Fruit fly (Drosophila melanogaster) whole organism, pupa: Measurements from ENCODE around the gene CYLD.

Source experiments
- CG10348 ChIP-seq: fragments of 200-800 bp; sonication (Bioruptor generic); IDR thresholded peaks from 2 replicates; pipeline ENCODE4 v1.3.6; 2022; ENCODE audit warnings: missing biosample characterization, missing genetic modification characterization
- CG12605 ChIP-seq: fragments of 200-800 bp; sonication (Bioruptor generic); IDR thresholded peaks from 2 replicates; pipeline ENCODE4 v1.3.6; 2022; ENCODE audit warnings: missing biosample characterization, missing genetic modification characterization
- CG13204 ChIP-seq: fragments of 200-800 bp; sonication (Bioruptor generic); optimal IDR thresholded peaks from 2 replicates; lab custom pipeline; 2018; ENCODE audit warnings: missing biosample characterization, mild to moderate bottlenecking, missing genetic modification characterization, moderate library complexity
- CG14655 ChIP-seq: fragments of 200-800 bp; sonication (Bioruptor generic); optimal IDR thresholded peaks from 3 replicates; lab custom pipeline; 2017; ENCODE audit warnings: mild to moderate bottlenecking, missing biosample characterization, missing genetic modification reagents, missing genetic modification characterization
- CG15710 ChIP-seq: fragments of 200-800 bp; sonication (Bioruptor generic); optimal IDR thresholded peaks from 2 replicates; lab custom pipeline; 2018; ENCODE audit warnings: missing biosample characterization, mild to moderate bottlenecking, missing genetic modification characterization, moderate library complexity
- CG17806 ChIP-seq: fragments of 200-800 bp; sonication (Bioruptor generic); optimal IDR thresholded peaks from 2 replicates; lab custom pipeline; 2018; ENCODE audit warnings: missing biosample characterization, mild to moderate bottlenecking, missing genetic modification characterization, moderate library complexity
- CG32121 ChIP-seq: fragments of 200-800 bp; sonication (Bioruptor generic); IDR thresholded peaks from 2 replicates; pipeline ENCODE4 v1.3.6; 2022; ENCODE audit warnings: missing biosample characterization, missing genetic modification characterization
- CG34367 ChIP-seq: fragments of 200-800 bp; sonication (Bioruptor generic); optimal IDR thresholded peaks from 2 replicates; lab custom pipeline; 2018; ENCODE audit warnings: missing biosample characterization, mild to moderate bottlenecking, missing genetic modification characterization
- CG4496 ChIP-seq: fragments of 200-800 bp; sonication (Bioruptor generic); IDR thresholded peaks from 3 replicates; pipeline ENCODE4 v1.3.6; 2022; ENCODE audit warnings: missing biosample characterization, missing genetic modification characterization
- CG8159 ChIP-seq: fragments of 200-800 bp; sonication (Bioruptor generic); optimal IDR thresholded peaks from 3 replicates; lab custom pipeline; 2018; ENCODE audit warnings: missing biosample characterization, mild to moderate bottlenecking, missing genetic modification characterization, moderate library complexity
- CG8301 ChIP-seq: fragments of 200-800 bp; sonication (Bioruptor generic); optimal IDR thresholded peaks from 2 replicates; lab custom pipeline; 2018; ENCODE audit warnings: missing biosample characterization, mild to moderate bottlenecking, missing genetic modification characterization
- CG9948 ChIP-seq: fragments of 200-800 bp; sonication (Bioruptor generic); optimal IDR thresholded peaks from 2 replicates; lab custom pipeline; 2018; ENCODE audit warnings: missing biosample characterization, mild to moderate bottlenecking, missing genetic modification characterization, moderate library complexity
- D1 ChIP-seq: fragments of 200-800 bp; sonication (Bioruptor generic); optimal IDR thresholded peaks from 2 replicates; lab custom pipeline; 2018; ENCODE audit warnings: missing biosample characterization, mild to moderate bottlenecking, missing genetic modification characterization, moderate library complexity
- EcR ChIP-seq: fragments of 200-800 bp; sonication (Bioruptor generic); optimal IDR thresholded peaks from 3 replicates; lab custom pipeline; 2019; ENCODE audit warnings: missing biosample characterization, missing genetic modification characterization, mild to moderate bottlenecking, moderate library complexity, missing genetic modification reagents
- Ets98B ChIP-seq: fragments of 200-800 bp; sonication (Bioruptor generic); IDR thresholded peaks from 2 replicates; pipeline ENCODE4 v1.3.6; 2022; ENCODE audit warnings: missing biosample characterization, missing genetic modification characterization
- Pif1A ChIP-seq: fragments of 200-800 bp; sonication (Bioruptor generic); optimal IDR thresholded peaks from 3 replicates; lab custom pipeline; 2016; ENCODE audit warnings: missing biosample characterization, missing genetic modification characterization
- Pif1B ChIP-seq: fragments of 200-800 bp; sonication (Bioruptor generic); optimal IDR thresholded peaks from 3 replicates; lab custom pipeline; 2016; ENCODE audit warnings: missing biosample characterization, missing genetic modification characterization
- Snoo ChIP-seq: fragments of 200-800 bp; sonication (Bioruptor generic); optimal IDR thresholded peaks from 3 replicates; lab custom pipeline; 2017; ENCODE audit warnings: missing biosample characterization, mild to moderate bottlenecking, missing genetic modification characterization, inconsistent platforms
- fd96Ca ChIP-seq: fragments of 200-800 bp; sonication (Bioruptor generic); IDR thresholded peaks from 3 replicates; pipeline ENCODE4 v1.3.6; 2022; ENCODE audit warnings: missing biosample characterization, missing genetic modification characterization
- gl ChIP-seq: fragments of 200-800 bp; sonication (Bioruptor generic); optimal IDR thresholded peaks from 2 replicates; lab custom pipeline; 2018; ENCODE audit warnings: missing biosample characterization, mild to moderate bottlenecking, missing genetic modification characterization
- rn ChIP-seq: fragments of 200-800 bp; sonication (Bioruptor generic); IDR thresholded peaks from 2 replicates; pipeline ENCODE4 v1.3.6; 2022; ENCODE audit warnings: missing biosample characterization, missing genetic modification characterization

CYLD gene

DNA sequence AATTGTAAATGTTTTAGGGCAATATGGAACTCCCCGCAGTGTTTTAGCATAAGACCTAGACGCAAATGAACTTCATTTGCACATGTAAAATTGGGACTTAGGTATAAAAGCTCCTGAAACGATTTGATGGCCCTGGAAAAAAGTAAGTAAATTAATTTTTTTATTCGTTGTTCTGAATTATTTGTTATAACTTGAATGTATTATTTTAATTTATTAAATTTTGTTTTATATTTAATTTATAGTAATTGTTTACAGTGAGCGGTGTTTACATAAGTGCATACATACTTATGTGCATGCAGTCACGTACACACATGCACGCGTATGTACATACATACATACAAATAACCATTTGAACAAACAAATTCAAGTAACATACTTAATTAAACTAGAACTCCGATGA, 23.2 kb downstream of the CYLD start:
- TF ChIP-seq Snoo (tag; lab: Kevin White, UChicago) (peak; percentile 45), CG4496 (GFP tag; lab: Robert Waterston, UW) (peak; percentile 67; the same call in 2 of the 3 replicates), Ets98B (no peak; the same call in 1 of the 2 replicates), CG32121 (GFP tag; lab: Robert Waterston, UW) (peak; percentile 64), CG10348 (no peak), CG12605 (peak; percentile 64), CG15710 (tag; lab: Kevin White, UChicago) (peak; percentile 37), CG17806 (tag; lab: Kevin White, UChicago) (peak; percentile 75)

DNA sequence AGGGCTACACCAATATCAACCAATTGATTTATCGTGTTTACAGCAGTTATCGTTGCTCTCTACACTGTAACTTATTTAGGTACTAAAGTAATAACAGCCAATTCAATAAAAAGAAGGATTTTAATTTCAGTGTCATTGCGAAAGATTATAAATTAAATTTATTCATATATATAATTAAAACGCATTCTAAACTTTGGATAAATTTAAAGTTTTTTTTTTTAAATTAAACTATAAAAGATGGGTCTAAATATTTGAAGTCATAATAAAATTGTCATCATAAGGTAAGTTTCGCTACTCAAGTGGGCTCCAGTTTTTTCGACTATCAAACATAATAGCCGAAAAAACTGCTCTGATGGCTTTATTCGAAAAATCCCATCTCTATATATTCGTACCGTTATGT, 27.4 kb downstream of the CYLD start, which contains the start of gene trk:
Gene trk, minus strand, starts transcription at position 101 of the 400 bp plus-strand sequence.
- no peak for TF ChIP-seq Ets98B
- TF ChIP-seq CG8159 (tag; lab: Kevin White, UChicago): no peak
- no peak for TF ChIP-seq CG10348
- TF ChIP-seq Pif1B (GFP tag; lab: Kevin White, UChicago): no peak
- no peak for TF ChIP-seq CG34367 (tag; lab: Kevin White, UChicago)
- no peak for TF ChIP-seq Snoo (tag; lab: Kevin White, UChicago)
- no peak for TF ChIP-seq Pif1A
- TF ChIP-seq CG9948 (tag; lab: Kevin White, UChicago): no peak
- TF ChIP-seq CG15710 (tag; lab: Kevin White, UChicago): no peak
- TF ChIP-seq gl (tag; lab: Kevin White, UChicago): no peak
- TF ChIP-seq CG13204 (GFP tag; lab: Kevin White, UChicago): no peak
- TF ChIP-seq CG12605: no peak
- no peak for TF ChIP-seq fd96Ca (GFP tag; lab: Robert Waterston, UW)
- no peak for TF ChIP-seq CG14655
- no peak for TF ChIP-seq rn (GFP tag; lab: Robert Waterston, UW)
- no peak for TF ChIP-seq CG8301 (tag; lab: Kevin White, UChicago)
- TF ChIP-seq D1 (tag; lab: Kevin White, UChicago): no peak

DNA sequence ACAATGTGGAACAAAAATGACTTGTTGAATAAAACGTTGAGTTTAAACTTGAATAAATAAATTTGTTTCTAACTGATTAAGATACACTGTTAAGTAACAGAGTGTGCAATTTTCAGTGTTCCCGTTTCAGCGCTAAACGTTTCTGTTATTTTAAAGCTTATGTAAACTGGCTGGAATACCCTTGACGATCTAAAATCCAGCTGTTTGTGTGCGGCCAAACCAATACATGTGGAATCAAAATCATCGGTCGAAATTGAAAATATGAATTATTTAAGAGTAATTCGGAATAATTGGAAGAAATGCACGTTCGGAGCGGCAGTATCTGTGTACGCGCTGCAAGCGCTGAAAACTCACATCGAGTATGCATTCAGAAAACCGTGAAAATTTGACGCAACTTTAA, 29.8 kb downstream of the CYLD start, which contains the start of gene Mulk:
Gene Mulk, plus strand, starts transcription at position 198 of the 400 bp plus-strand sequence.
- TF ChIP-seq CG9948 (tag; lab: Kevin White, UChicago): no peak
- TF ChIP-seq CG12605: no peak
- TF ChIP-seq CG8159 (tag; lab: Kevin White, UChicago): no peak
- no peak for TF ChIP-seq CG4496 (GFP tag; lab: Robert Waterston, UW)
- no peak for TF ChIP-seq fd96Ca (GFP tag; lab: Robert Waterston, UW)
- no peak for TF ChIP-seq CG32121 (GFP tag; lab: Robert Waterston, UW)
- no peak for TF ChIP-seq rn (GFP tag; lab: Robert Waterston, UW)
- no peak for TF ChIP-seq CG10348
- no peak for TF ChIP-seq CG8301 (tag; lab: Kevin White, UChicago)
- TF ChIP-seq CG34367 (tag; lab: Kevin White, UChicago): no peak
- no peak for TF ChIP-seq gl (tag; lab: Kevin White, UChicago)
- TF ChIP-seq CG17806 (tag; lab: Kevin White, UChicago): no peak
- TF ChIP-seq Pif1A: no peak
- TF ChIP-seq D1 (tag; lab: Kevin White, UChicago): no peak
- no peak for TF ChIP-seq Ets98B

DNA sequence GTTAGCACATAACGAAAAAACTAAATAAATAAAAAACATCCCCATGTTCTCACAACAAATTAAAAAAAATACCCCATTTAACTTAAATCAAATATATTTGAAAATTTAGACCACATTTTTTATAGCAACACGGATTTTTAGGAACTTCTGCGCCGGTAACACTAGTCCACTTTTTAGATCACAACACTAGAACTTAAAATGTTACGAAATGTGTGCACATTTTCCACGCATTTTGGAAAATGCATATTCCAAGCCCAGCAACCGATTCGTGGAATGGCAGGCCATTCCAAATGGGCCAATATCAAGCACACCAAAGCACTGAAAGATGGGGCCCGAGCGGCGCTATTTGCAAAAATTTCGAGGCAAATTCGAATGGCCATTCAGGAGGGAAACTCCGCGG, 31.0 kb downstream of the CYLD start, which contains the start of gene CG4957:
Gene CG4957, plus strand, starts transcription at position 185 of the 400 bp plus-strand sequence.
- TF ChIP-seq CG9948 (tag; lab: Kevin White, UChicago) (no peak), EcR (no peak), CG4496 (GFP tag; lab: Robert Waterston, UW) (no peak), Pif1B (GFP tag; lab: Kevin White, UChicago) (no peak), CG17806 (tag; lab: Kevin White, UChicago) (no peak), Snoo (tag; lab: Kevin White, UChicago) (no peak), CG8301 (tag; lab: Kevin White, UChicago) (no peak)

DNA sequence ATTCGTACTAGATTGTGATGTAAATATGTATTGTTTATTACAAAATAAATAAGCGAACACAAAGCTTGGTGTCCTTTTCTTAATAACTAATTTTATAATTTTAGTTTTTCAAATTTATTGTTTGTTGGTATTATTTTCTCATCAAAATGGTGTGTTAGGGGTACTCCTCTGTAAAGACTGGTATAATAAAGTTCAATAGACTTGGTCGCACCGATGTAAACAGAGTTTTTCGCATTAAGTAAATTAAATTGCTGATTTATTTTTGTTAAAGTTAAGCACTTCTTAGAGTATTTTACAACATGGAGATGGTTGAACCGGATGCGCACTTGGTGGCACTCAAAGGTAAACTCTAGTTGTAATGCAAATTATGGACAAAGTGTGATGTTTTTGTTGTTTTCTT, 33.1 kb downstream of the CYLD start, which contains the start of gene CG4953:
Gene CG4953, plus strand, starts transcription at position 193 of the 400 bp plus-strand sequence.
- no peak for TF ChIP-seq CG9948 (tag; lab: Kevin White, UChicago)
- no peak for TF ChIP-seq rn (GFP tag; lab: Robert Waterston, UW)
- TF ChIP-seq Pif1B (GFP tag; lab: Kevin White, UChicago): no peak
- TF ChIP-seq, all 21 proteins: peak for 0

DNA sequence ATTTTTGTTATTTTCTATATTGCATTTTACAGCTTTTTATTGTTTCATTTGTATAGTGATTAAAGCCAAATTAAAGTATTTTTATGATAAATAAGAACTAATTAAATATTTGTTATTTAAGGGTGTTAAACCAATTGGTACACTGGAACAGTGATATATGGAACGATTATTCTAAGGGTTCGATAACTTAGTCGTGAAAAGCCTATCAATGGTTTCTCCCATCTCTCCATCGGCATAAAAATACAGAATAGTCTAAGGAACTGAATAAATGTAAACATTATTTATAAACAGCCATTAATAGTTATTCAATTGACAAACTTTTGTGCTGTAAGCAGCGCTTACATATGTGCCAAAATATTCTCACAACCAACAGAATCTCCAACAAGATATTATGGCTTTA, 34.5 kb downstream of the CYLD start, which contains the start of gene Mob3:
Gene Mob3, plus strand, starts transcription at position 208 of the 400 bp plus-strand sequence.
- TF ChIP-seq Pif1A: no peak
- no peak for TF ChIP-seq CG8301 (tag; lab: Kevin White, UChicago)
- no peak for TF ChIP-seq Pif1B (GFP tag; lab: Kevin White, UChicago)
- no peak for TF ChIP-seq CG13204 (GFP tag; lab: Kevin White, UChicago)
- no peak for TF ChIP-seq EcR
- no peak for TF ChIP-seq CG12605
- no peak for TF ChIP-seq CG4496 (GFP tag; lab: Robert Waterston, UW)
- no peak for TF ChIP-seq fd96Ca (GFP tag; lab: Robert Waterston, UW)
- no peak for TF ChIP-seq CG17806 (tag; lab: Kevin White, UChicago)
- TF ChIP-seq CG8159 (tag; lab: Kevin White, UChicago): no peak
- TF ChIP-seq CG34367 (tag; lab: Kevin White, UChicago): no peak
- TF ChIP-seq CG10348: no peak
- no peak for TF ChIP-seq CG15710 (tag; lab: Kevin White, UChicago)
- no peak for TF ChIP-seq CG14655
- TF ChIP-seq Snoo (tag; lab: Kevin White, UChicago): no peak
- no peak for TF ChIP-seq CG32121 (GFP tag; lab: Robert Waterston, UW)
